Fruit fly (Drosophila melanogaster) whole organism, embryonic: ENCODE data around the gene mop.

Source experiments
- Aef1 ChIP-seq: fragments of 200-800 bp; sonication (Bioruptor generic); IDR thresholded peaks from 3 replicates; pipeline ENCODE4 v1.3.6; 2022; ENCODE audit warnings: missing biosample characterization, missing genetic modification characterization
- Atf-2 ChIP-seq: fragments of 200-800 bp; sonication (Bioruptor generic); optimal IDR thresholded peaks from 2 replicates; lab custom pipeline; 2016; ENCODE audit warnings: missing biosample characterization, missing genetic modification characterization
- Awh ChIP-seq: fragments of 200-800 bp; sonication (Bioruptor generic); IDR thresholded peaks from 2 replicates; pipeline ENCODE4, ENCODE4 v1.3.6; 2022; ENCODE audit warnings: missing biosample characterization, missing genetic modification characterization
- B-H1 ChIP-seq: fragments of 200-800 bp; sonication (Bioruptor generic); IDR thresholded peaks from 3 replicates; pipeline ENCODE4 v1.3.6; 2022; ENCODE audit warnings: missing biosample characterization, missing genetic modification characterization
- C15 ChIP-seq: fragments of 200-800 bp; sonication (Bioruptor generic); IDR thresholded peaks from 3 replicates; pipeline ENCODE4 v1.3.6; 2022; ENCODE audit warnings: missing biosample characterization, missing genetic modification characterization
- CG10959 ChIP-seq: fragments of 200-800 bp; sonication (Bioruptor generic); IDR thresholded peaks from 2 replicates; pipeline ENCODE4 v1.3.6; 2022; ENCODE audit warnings: missing biosample characterization, missing genetic modification characterization
- CG11695 ChIP-seq: fragments of 200-800 bp; sonication (Bioruptor generic); IDR thresholded peaks from 3 replicates; pipeline ENCODE4 v1.3.6; 2022; ENCODE audit warnings: missing biosample characterization, missing genetic modification characterization
- CG16779 ChIP-seq: fragments of 200-800 bp; sonication (Bioruptor generic); IDR thresholded peaks from 2 replicates; pipeline ENCODE4 v1.3.6; 2022; ENCODE audit warnings: missing biosample characterization, missing genetic modification characterization
- CG17361 ChIP-seq: fragments of 200-800 bp; sonication (Bioruptor generic); IDR thresholded peaks from 3 replicates; pipeline ENCODE4 v1.3.6; 2022; ENCODE audit warnings: missing biosample characterization, missing genetic modification characterization
- CG17568 ChIP-seq: fragments of 200-800 bp; sonication (Bioruptor generic); optimal IDR thresholded peaks from 2 replicates; lab custom pipeline; 2018; ENCODE audit warnings: missing biosample characterization, mild to moderate bottlenecking, missing genetic modification characterization, moderate library complexity
- CG34224 ChIP-seq: fragments of 200-800 bp; sonication (Bioruptor generic); IDR thresholded peaks from 3 replicates; pipeline ENCODE4 v1.3.6; 2022; ENCODE audit warnings: missing biosample characterization, missing genetic modification characterization; ENCODE audit not compliant: partially characterized antibody
- CG4360 ChIP-seq: fragments of 200-800 bp; sonication (Bioruptor generic); IDR thresholded peaks from 2 replicates; pipeline ENCODE4 v1.3.6; 2022; ENCODE audit warnings: missing biosample characterization, missing genetic modification characterization
- CG5180 ChIP-seq: fragments of 200-800 bp; sonication (Bioruptor generic); optimal IDR thresholded peaks from 3 replicates; lab custom pipeline; 2017; ENCODE audit warnings: missing biosample characterization, missing genetic modification characterization, mild to moderate bottlenecking, moderate library complexity, missing genetic modification reagents
- CG6175 ChIP-seq: fragments of 200-800 bp; sonication (Bioruptor generic); IDR thresholded peaks from 3 replicates; pipeline ENCODE4 v1.3.6; 2022; ENCODE audit warnings: missing biosample characterization, missing genetic modification characterization
- CG7271 ChIP-seq: fragments of 200-800 bp; sonication (Bioruptor generic); optimal IDR thresholded peaks from 2 replicates; lab custom pipeline; 2018; ENCODE audit warnings: missing biosample characterization, mild to moderate bottlenecking, missing genetic modification characterization, moderate library complexity
- CG7987 ChIP-seq: fragments of 200-800 bp; sonication (Bioruptor generic); optimal IDR thresholded peaks from 2 replicates; lab custom pipeline; 2018; ENCODE audit warnings: missing biosample characterization, mild to moderate bottlenecking, missing genetic modification characterization, moderate library complexity
- CG8089 ChIP-seq: fragments of 200-800 bp; sonication (Bioruptor generic); optimal IDR thresholded peaks from 3 replicates; lab custom pipeline; 2016; ENCODE audit warnings: missing biosample characterization, missing genetic modification characterization
- CG8359 ChIP-seq: fragments of 200-800 bp; sonication (Bioruptor generic); optimal IDR thresholded peaks from 2 replicates; lab custom pipeline; 2017; ENCODE audit warnings: missing biosample characterization, mild to moderate bottlenecking, missing genetic modification characterization, borderline replicate concordance
- CG9727 ChIP-seq: fragments of 200-800 bp; sonication (Bioruptor generic); optimal IDR thresholded peaks from 3 replicates; lab custom pipeline; 2017; ENCODE audit warnings: missing biosample characterization, mild to moderate bottlenecking, missing genetic modification characterization
- Camta ChIP-seq: fragments of 200-800 bp; sonication (Bioruptor generic); optimal IDR thresholded peaks from 2 replicates; lab custom pipeline; 2016; ENCODE audit warnings: missing biosample characterization, missing genetic modification characterization
- CoRest ChIP-seq: fragments of 200-800 bp; sonication (Bioruptor generic); optimal IDR thresholded peaks from 3 replicates; lab custom pipeline; 2018; ENCODE audit warnings: missing biosample characterization, mild to moderate bottlenecking, missing genetic modification characterization, moderate library complexity
- D ChIP-seq, 2 experiments: fragments of 200-800 bp in 1 of 2; fragments of >200 bp in 1 of 2; sonication (Bioruptor generic) in 1 of 2; optimal IDR thresholded peaks; 2 replicates in 1 of 2; 3 replicates in 1 of 2; lab custom pipeline; 2017; ENCODE audit warnings: mild to moderate bottlenecking in 1 of 2, missing biosample characterization in 1 of 2, missing genetic modification characterization in 1 of 2, missing genetic modification reagents in 1 of 2
- Deaf1 ChIP-seq: fragments of 200-800 bp; optimal IDR thresholded peaks from 3 replicates; lab custom pipeline; 2019; ENCODE audit warnings: missing biosample characterization, mild to moderate bottlenecking, missing genetic modification characterization, moderate library complexity
- HmgD ChIP-seq: fragments of 200-800 bp; sonication (Bioruptor generic); optimal IDR thresholded peaks from 3 replicates; lab custom pipeline; 2016; ENCODE audit warnings: missing biosample characterization, missing genetic modification characterization
- Hmr ChIP-seq: fragments of 200-800 bp; sonication (Bioruptor generic); optimal IDR thresholded peaks from 3 replicates; lab custom pipeline; 2017; ENCODE audit warnings: mild to moderate bottlenecking, missing biosample characterization, missing genetic modification reagents, missing genetic modification characterization
- Meics ChIP-seq: fragments of 200-800 bp; sonication (Bioruptor generic); optimal IDR thresholded peaks from 2 replicates; lab custom pipeline; 2017; ENCODE audit warnings: missing biosample characterization, mild to moderate bottlenecking, missing genetic modification characterization
- Optix ChIP-seq: fragments of 200-800 bp; sonication (Bioruptor generic); IDR thresholded peaks from 3 replicates; pipeline ENCODE4 v1.3.6; 2022; ENCODE audit warnings: missing biosample characterization, missing genetic modification characterization
- Scr ChIP-seq: fragments of 200-800 bp; sonication (Bioruptor generic); IDR thresholded peaks from 2 replicates; pipeline ENCODE4 v1.3.6; 2022; ENCODE audit warnings: missing biosample characterization, missing genetic modification characterization; ENCODE audit not compliant: partially characterized antibody
- Sin3A ChIP-seq: fragments of >200 bp; optimal IDR thresholded peaks from 2 replicates; lab custom pipeline; 2018
- Usf ChIP-seq: fragments of 200-800 bp; sonication (Bioruptor generic); optimal IDR thresholded peaks from 2 replicates; lab custom pipeline; 2017; ENCODE audit warnings: missing genotype, missing biosample characterization, missing genetic modification characterization
- al ChIP-seq: fragments of 200-800 bp; sonication (Bioruptor generic); IDR thresholded peaks from 2 replicates; pipeline ENCODE4 v1.3.6; 2022; ENCODE audit warnings: missing biosample characterization, missing genetic modification characterization
- ato ChIP-seq: fragments of 200-800 bp; sonication (Bioruptor generic); IDR thresholded peaks from 2 replicates; pipeline ENCODE4 v1.3.6; 2022; ENCODE audit warnings: missing biosample characterization, missing genetic modification characterization; ENCODE audit not compliant: partially characterized antibody
- az2 ChIP-seq: fragments of 200-800 bp; sonication (Bioruptor generic); optimal IDR thresholded peaks from 3 replicates; lab custom pipeline; 2016; ENCODE audit warnings: missing biosample characterization, missing genetic modification characterization
- bcd ChIP-seq: fragments of 200-800 bp; sonication (Bioruptor generic); optimal IDR thresholded peaks from 2 replicates; lab custom pipeline; 2017; ENCODE audit warnings: missing biosample characterization, mild to moderate bottlenecking, missing genetic modification characterization
- bigmax ChIP-seq: fragments of 200-800 bp; sonication (Bioruptor generic); optimal IDR thresholded peaks from 2 replicates; lab custom pipeline; 2018; ENCODE audit warnings: missing biosample characterization, mild to moderate bottlenecking, missing genetic modification characterization
- cas ChIP-seq: fragments of 200-800 bp; sonication (Bioruptor generic); IDR thresholded peaks from 2 replicates; pipeline ENCODE4 v1.3.6; 2022; ENCODE audit warnings: missing biosample characterization, missing genetic modification characterization
- eve ChIP-seq, 2 experiments: fragments of >200 bp; optimal IDR thresholded peaks; 2 replicates each; lab custom pipeline; 2017; ENCODE audit warnings: missing biosample characterization in 2 of 2, missing genetic modification characterization in 2 of 2
- fu2 ChIP-seq: fragments of 200-800 bp; sonication (Bioruptor generic); optimal IDR thresholded peaks from 2 replicates; lab custom pipeline; 2016; ENCODE audit warnings: missing biosample characterization, missing genetic modification characterization
- grau ChIP-seq: fragments of 200-800 bp; optimal IDR thresholded peaks from 3 replicates; lab custom pipeline; 2019; ENCODE audit warnings: missing biosample characterization, mild to moderate bottlenecking, missing genetic modification characterization, moderate library complexity
- gsb-n ChIP-seq: fragments of 200-800 bp; sonication (Bioruptor generic); optimal IDR thresholded peaks from 3 replicates; lab custom pipeline; 2018; ENCODE audit warnings: missing biosample characterization, mild to moderate bottlenecking, missing genetic modification characterization
- hth ChIP-seq: fragments of >200 bp; optimal IDR thresholded peaks from 2 replicates; lab custom pipeline; 2017; ENCODE audit warnings: inconsistent platforms
- lbe ChIP-seq: fragments of 200-800 bp; sonication (Bioruptor generic); optimal IDR thresholded peaks from 2 replicates; lab custom pipeline; 2016; ENCODE audit warnings: missing biosample characterization, mild to moderate bottlenecking, missing genetic modification characterization
- nmo ChIP-seq: fragments of 200-800 bp; sonication (Bioruptor generic); optimal IDR thresholded peaks from 2 replicates; lab custom pipeline; 2018; ENCODE audit warnings: missing biosample characterization, mild to moderate bottlenecking, missing genetic modification characterization, moderate library complexity
- pb ChIP-seq: fragments of 200-800 bp; sonication (Bioruptor generic); optimal IDR thresholded peaks from 3 replicates; lab custom pipeline; 2016; ENCODE audit warnings: missing biosample characterization, missing genetic modification characterization
- phol ChIP-seq: fragments of 200-800 bp; sonication (Bioruptor generic); optimal IDR thresholded peaks from 3 replicates; lab custom pipeline; 2018; ENCODE audit warnings: missing biosample characterization, mild to moderate bottlenecking, missing genetic modification characterization, moderate library complexity
- ranshi ChIP-seq: fragments of 200-800 bp; sonication (Bioruptor generic); IDR thresholded peaks from 2 replicates; pipeline ENCODE4 v1.3.6; 2022; ENCODE audit warnings: missing biosample characterization, missing genetic modification characterization
- run ChIP-seq: fragments of 200-800 bp; sonication (Bioruptor generic); optimal IDR thresholded peaks from 3 replicates; lab custom pipeline; 2018; ENCODE audit warnings: missing biosample characterization, mild to moderate bottlenecking, missing genetic modification characterization
- salm ChIP-seq: fragments of 200-800 bp; sonication (Bioruptor generic); optimal IDR thresholded peaks from 2 replicates; lab custom pipeline; 2018; ENCODE audit warnings: missing biosample characterization, mild to moderate bottlenecking, missing genetic modification characterization
- slbo ChIP-seq: fragments of 200-800 bp; sonication (Bioruptor generic); IDR thresholded peaks from 2 replicates; pipeline ENCODE4 v1.3.6; 2022; ENCODE audit warnings: missing biosample characterization, missing genetic modification characterization
- sob ChIP-seq: fragments of 200-800 bp; sonication (Bioruptor generic); IDR thresholded peaks from 2 replicates; pipeline ENCODE4 v1.3.6; 2022; ENCODE audit warnings: missing biosample characterization, missing genetic modification characterization
- trem ChIP-seq: fragments of 200-800 bp; optimal IDR thresholded peaks from 3 replicates; lab custom pipeline; 2019; ENCODE audit warnings: missing biosample characterization, mild to moderate bottlenecking, missing genetic modification characterization, moderate library complexity

mop gene

dm6 chr3L:14780187-14780586, 4.3 kb upstream of the mop start (continued):
- TF ChIP-seq Scr (no peak), pb (GFP tag; lab: Kevin White, UChicago) (no peak), B-H1 (no peak), salm (tag; lab: Kevin White, UChicago) (no peak), grau (tag; lab: Kevin White, UChicago) (peak; percentile 0), bigmax (no peak), CG8359 (GFP tag; lab: Kevin White, UChicago) (peak; percentile 54), C15 (no peak), phol (no peak), Camta (GFP tag; lab: Kevin White, UChicago) (no peak), nmo (no peak), ato (GFP tag; lab: Robert Waterston, UW) (no peak), Deaf1 (tag; lab: Kevin White, UChicago) (no peak), trem (tag; lab: Kevin White, UChicago) (no peak), CG7987 (GFP tag; lab: Kevin White, UChicago) (peak; percentile 75), Usf (no peak), gsb-n (tag; lab: Kevin White, UChicago) (peak; percentile 24), CG34224 (GFP tag; lab: Robert Waterston, UW) (no peak), CG5180 (GFP tag; lab: Kevin White, UChicago) (peak; percentile 27), eve (GFP tag; optimal IDR thresholded peaks at IDR 0.05; lab: Kevin White, UChicago) (no peak), az2 (GFP tag; lab: Kevin White, UChicago) (no peak), sob (GFP tag; lab: Robert Waterston, UW) (peak; percentile 56; the same call in 1 of the 2 replicates), CG4360 (GFP tag; lab: Robert Waterston, UW) (peak; percentile 56; the same call in 1 of the 2 replicates), CG17568 (GFP tag; lab: Kevin White, UChicago) (peak; percentile 68), Sin3A (lab: Kevin White, UChicago) (no peak), D (optimal IDR thresholded peaks at IDR 0.05; lab: Kevin White, UChicago) (no peak), D (GFP tag; optimal IDR thresholded peaks at IDR 0.05; lab: Kevin White, UChicago) (peak; percentile 22), cas (GFP tag; lab: Robert Waterston, UW) (no peak), hth (no peak), CG10959 (0 out of 2 replicates have a peak, but pooled peaks have one; percentile 9), CoRest (tag; lab: Kevin White, UChicago) (peak; percentile 9), bcd (GFP tag; lab: Kevin White, UChicago) (peak; percentile 10), Awh (peak; percentile 64; the same call in 1 of the 2 replicates), Atf-2 (no peak), run (tag; lab: Kevin White, UChicago) (no peak), Optix (GFP tag; lab: Robert Waterston, UW) (no peak), al (no peak), CG7271 (tag; lab: Kevin White, UChicago) (no peak), Aef1 (GFP tag; lab: Robert Waterston, UW) (no peak), Hmr (GFP tag; lab: Kevin White, UChicago) (peak; percentile 29), fu2 (GFP tag; lab: Kevin White, UChicago) (no peak), lbe (no peak), CG17361 (GFP tag; lab: Robert Waterston, UW) (no peak), CG6175 (GFP tag; lab: Robert Waterston, UW) (no peak), HmgD (GFP tag; lab: Kevin White, UChicago) (no peak), ranshi (GFP tag; lab: Robert Waterston, UW) (peak; percentile 21; the same call in 1 of the 2 replicates), CG11695 (GFP tag; lab: Robert Waterston, UW) (0 out of 3 replicates have a peak, but pooled peaks have one; percentile 5), CG8089 (GFP tag; lab: Kevin White, UChicago) (no peak), Meics (peak; percentile 31), CG9727 (GFP tag; lab: Kevin White, UChicago) (peak; percentile 50), CG16779 (GFP tag; lab: Robert Waterston, UW) (no peak), slbo (GFP tag; lab: Robert Waterston, UW) (no peak)
